Fruit fly (Drosophila melanogaster) whole organism, larva: ENCODE data around the gene CG13312.

Experiments
- noc ChIP-seq: fragments of 200-800 bp; sonication (Bioruptor generic); optimal IDR thresholded peaks from 3 replicates; lab custom pipeline; 2019; ENCODE audit warnings: missing biosample characterization, mild to moderate bottlenecking, missing genetic modification characterization, moderate library complexity

The CG13312 gene

dm6 chr3L:8772998-8773684 lies 33.9 kb downstream of the CG13312 start:
- no peak for TF ChIP-seq noc (tag; lab: Kevin White, UChicago)

- no peak for TF ChIP-seq noc (tag; lab: Kevin White, UChicago)
Observed at dm6 chr3L:8770616-8771229, 36.3 kb downstream of the CG13312 start.

dm6 chr3L:8767876-8768275 lies 39.1 kb downstream of the CG13312 start:
- peak; percentile 75 for TF ChIP-seq noc (tag; lab: Kevin White, UChicago)

- peak; percentile 98 for TF ChIP-seq noc (tag; lab: Kevin White, UChicago)
Observed at dm6 chr3L:8765969-8766538, 41.0 kb downstream of the CG13312 start.

- TF ChIP-seq noc (tag; lab: Kevin White, UChicago), result no peak
Observed at dm6 chr3L:8765493-8765892, 41.5 kb downstream of the CG13312 start.

dm6 chr3L:8763794-8764193 lies 43.2 kb downstream of the CG13312 start:
- no peak for TF ChIP-seq noc (tag; lab: Kevin White, UChicago)

- TF ChIP-seq noc (tag; lab: Kevin White, UChicago), result peak; percentile 55
Observed at dm6 chr3L:8763037-8763454, 44.0 kb downstream of the CG13312 start.
